Worm (Caenorhabditis elegans) whole organism, L1 larva: ENCODE measurements around the gene T03G6.3.

ENCODE experiments used
- C04F5.9 ChIP-seq: sonication (generic microtip); optimal IDR thresholded peaks from 2 replicates; lab custom pipeline; 2016; ENCODE audit warnings: missing genetic modification characterization, missing compliant biosample characterization
- C34B4.2 ChIP-seq: sonication (generic microtip); optimal IDR thresholded peaks from 2 replicates; lab custom pipeline; 2017; ENCODE audit warnings: mild to moderate bottlenecking, missing genetic modification characterization, missing compliant biosample characterization
- F16B12.6 ChIP-seq: fragments of 150-350 bp; optimal IDR thresholded peaks from 2 replicates; lab custom pipeline; 2014; ENCODE audit warnings: missing biosample characterization, missing genetic modification characterization
- Y116A8C.19 ChIP-seq: sonication (generic microtip); optimal IDR thresholded peaks from 2 replicates; lab custom pipeline; 2016; ENCODE audit warnings: missing compliant biosample characterization, missing genetic modification characterization, borderline replicate concordance
- aha-1 ChIP-seq: fragments of 150-350 bp; optimal IDR thresholded peaks from 2 replicates; lab custom pipeline; 2014; ENCODE audit warnings: missing biosample characterization, missing genetic modification characterization
- alr-1 ChIP-seq: fragments of 200-800 bp; sonication (Bioruptor generic); optimal IDR thresholded peaks from 2 replicates; lab custom pipeline; 2018; ENCODE audit warnings: borderline replicate concordance, mild to moderate bottlenecking, missing genetic modification characterization, missing compliant biosample characterization
- aly-2 ChIP-seq: fragments of 150-350 bp; optimal IDR thresholded peaks from 2 replicates; lab custom pipeline; 2014; ENCODE audit warnings: missing biosample characterization, missing genetic modification characterization
- ama-1 ChIP-seq: fragments of 150-350 bp; optimal IDR thresholded peaks from 2 replicates; lab custom pipeline; 2014
- blmp-1 ChIP-seq: fragments of 150-350 bp; optimal IDR thresholded peaks from 2 replicates; lab custom pipeline; 2014; ENCODE audit warnings: missing biosample characterization, missing genetic modification characterization
- ceh-63 ChIP-seq: fragments of 200-800 bp; sonication (Bioruptor generic); optimal IDR thresholded peaks from 2 replicates; lab custom pipeline; 2018; ENCODE audit warnings: mild to moderate bottlenecking, missing genetic modification characterization, missing compliant biosample characterization
- ceh-90 ChIP-seq: sonication (generic microtip); optimal IDR thresholded peaks from 2 replicates; lab custom pipeline; 2016; ENCODE audit warnings: missing genetic modification characterization, missing compliant biosample characterization
- ces-1 ChIP-seq: fragments of 150-350 bp; optimal IDR thresholded peaks from 2 replicates; lab custom pipeline; 2014; ENCODE audit warnings: missing biosample characterization, missing genetic modification reagents, missing genetic modification characterization
- dpl-1 ChIP-seq, 3 experiments: fragments of 150-350 bp in 2 of 3; sonication (generic microtip) in 1 of 3; optimal IDR thresholded peaks; 2 replicates each; lab custom pipeline; 2014 to 2017; ENCODE audit warnings: missing biosample characterization in 3 of 3, missing genetic modification characterization in 3 of 3, missing genetic modification reagents in 3 of 3
- efl-1 ChIP-seq, 4 experiments: fragments of 150-350 bp; optimal IDR thresholded peaks in 3 of 4; peaks in 1 of 4; 1 replicate in 1 of 4; 2 replicates in 3 of 4; lab custom pipeline; 2014; ENCODE audit warnings: missing biosample characterization in 2 of 4, missing genetic modification characterization in 2 of 4, missing genetic modification reagents in 2 of 4
- efl-3 ChIP-seq: fragments of 200-800 bp; sonication (Bioruptor generic); optimal IDR thresholded peaks from 2 replicates; lab custom pipeline; 2018; ENCODE audit warnings: mild to moderate bottlenecking, missing genetic modification characterization, missing compliant biosample characterization
- egl-13 ChIP-seq: sonication (generic microtip); optimal IDR thresholded peaks from 2 replicates; lab custom pipeline; 2016; ENCODE audit warnings: missing genotype, missing genetic modification reagents, missing genetic modification characterization, missing compliant biosample characterization
- egl-27 ChIP-seq, 2 experiments: fragments of 150-350 bp in 1 of 2; sonication (generic microtip); optimal IDR thresholded peaks; 3 replicates each; lab custom pipeline; 2017 to 2018; ENCODE audit warnings: missing biosample characterization in 2 of 2, missing genetic modification characterization in 2 of 2, missing genetic modification reagents in 2 of 2
- elt-3 ChIP-seq, 6 experiments: fragments of 150-350 bp in 1 of 6; sonication (generic microtip); optimal IDR thresholded peaks; 2 replicates each; lab custom pipeline; 2017 to 2018; ENCODE audit warnings: missing biosample characterization in 6 of 6, missing genetic modification characterization in 6 of 6, inconsistent platforms in 1 of 6
- fkh-10 ChIP-seq: sonication (generic microtip); optimal IDR thresholded peaks from 2 replicates; lab custom pipeline; 2017; ENCODE audit warnings: missing biosample characterization, missing genetic modification reagents, missing genetic modification characterization
- fkh-4 ChIP-seq: sonication (generic microtip); optimal IDR thresholded peaks from 2 replicates; lab custom pipeline; 2016; ENCODE audit warnings: missing compliant biosample characterization, missing genetic modification characterization, borderline replicate concordance
- fkh-8 ChIP-seq: sonication (generic microtip); optimal IDR thresholded peaks from 2 replicates; lab custom pipeline; 2016; ENCODE audit warnings: mild to moderate bottlenecking, missing genetic modification characterization, missing compliant biosample characterization
- fos-1 ChIP-seq: fragments of 150-350 bp; optimal IDR thresholded peaks from 2 replicates; lab custom pipeline; 2014; ENCODE audit warnings: missing biosample characterization, missing genetic modification characterization
- grh-1 ChIP-seq: fragments of 200-800 bp; sonication (Bioruptor generic); IDR thresholded peaks from 2 replicates; pipeline ENCODE4 v1.3.6; 2022; ENCODE audit warnings: missing genetic modification reagents, missing genetic modification characterization, missing compliant biosample characterization
- hlh-4 ChIP-seq: sonication (generic microtip); optimal IDR thresholded peaks from 2 replicates; lab custom pipeline; 2016; ENCODE audit warnings: mild to moderate bottlenecking, missing genetic modification characterization, missing compliant biosample characterization
- hpl-2 ChIP-seq: fragments of 150-350 bp; optimal IDR thresholded peaks from 2 replicates; lab custom pipeline; 2014; ENCODE audit warnings: missing biosample characterization, missing genetic modification reagents, missing genetic modification characterization
- jun-1 ChIP-seq: fragments of 150-350 bp; optimal IDR thresholded peaks from 2 replicates; lab custom pipeline; 2014; ENCODE audit warnings: missing biosample characterization, missing genetic modification reagents, missing genetic modification characterization
- lin-15B ChIP-seq: fragments of 150-350 bp; sonication (generic microtip); optimal IDR thresholded peaks from 3 replicates; lab custom pipeline; 2014; ENCODE audit warnings: missing biosample characterization, missing genetic modification characterization
- lir-3 ChIP-seq: sonication (generic microtip); optimal IDR thresholded peaks from 2 replicates; lab custom pipeline; 2016; ENCODE audit warnings: mild to moderate bottlenecking, missing genetic modification characterization, moderate library complexity, missing compliant biosample characterization; ENCODE audit not compliant: poor library complexity
- lsy-2 ChIP-seq, 2 experiments: fragments of 150-350 bp; optimal IDR thresholded peaks; 2 replicates each; lab custom pipeline; 2014; ENCODE audit warnings: missing biosample characterization in 2 of 2, missing genetic modification characterization in 2 of 2
- mab-9 ChIP-seq: fragments of 200-800 bp; sonication (Bioruptor generic); IDR thresholded peaks from 2 replicates; pipeline ENCODE4 v1.3.6; 2022; ENCODE audit warnings: missing genetic modification reagents, missing genetic modification characterization, missing compliant biosample characterization
- mdl-1 ChIP-seq, 2 experiments: fragments of 150-350 bp; optimal IDR thresholded peaks; 2 replicates each; lab custom pipeline; 2014 to 2017; ENCODE audit warnings: missing biosample characterization in 2 of 2, missing genetic modification characterization in 2 of 2, inconsistent platforms in 1 of 2
- mep-1 ChIP-seq: fragments of 150-350 bp; optimal IDR thresholded peaks from 2 replicates; lab custom pipeline; 2014; ENCODE audit warnings: missing biosample characterization, missing genetic modification characterization
- nhr-11 ChIP-seq: fragments of 150-350 bp; optimal IDR thresholded peaks from 2 replicates; lab custom pipeline; 2014; ENCODE audit warnings: missing biosample characterization, missing genetic modification characterization
- nhr-12 ChIP-seq: sonication (generic microtip); optimal IDR thresholded peaks from 2 replicates; lab custom pipeline; 2017; ENCODE audit warnings: missing biosample characterization, missing genetic modification characterization
- nhr-19 ChIP-seq: fragments of 200-800 bp; sonication (Bioruptor generic); conservative IDR thresholded peaks from 2 replicates; pipeline ENCODE4 v1.3.6; 2022; ENCODE audit warnings: missing genetic modification characterization, missing compliant biosample characterization
- nhr-20 ChIP-seq: sonication (generic microtip); optimal IDR thresholded peaks from 2 replicates; lab custom pipeline; 2016; ENCODE audit warnings: mild to moderate bottlenecking, missing genetic modification characterization, missing compliant biosample characterization
- nhr-237 ChIP-seq: fragments of 150-350 bp; optimal IDR thresholded peaks from 2 replicates; lab custom pipeline; 2014; ENCODE audit warnings: missing biosample characterization, missing genetic modification characterization
- nhr-28 ChIP-seq: fragments of 150-350 bp; optimal IDR thresholded peaks from 2 replicates; lab custom pipeline; 2014; ENCODE audit warnings: missing biosample characterization, missing genetic modification characterization
- nhr-71 ChIP-seq: sonication (generic microtip); optimal IDR thresholded peaks from 2 replicates; lab custom pipeline; 2016; ENCODE audit warnings: mild to moderate bottlenecking, missing genetic modification characterization, moderate library complexity, missing compliant biosample characterization
- nhr-85 ChIP-seq: sonication (generic microtip); peaks from one replicate; lab custom pipeline; 2016; ENCODE audit warnings: missing genetic modification characterization, inconsistent platforms, missing compliant biosample characterization
- pax-3 ChIP-seq: fragments of 200-800 bp; sonication (Bioruptor generic); optimal IDR thresholded peaks from 2 replicates; lab custom pipeline; 2018; ENCODE audit warnings: mild to moderate bottlenecking, missing genetic modification characterization, moderate library complexity, missing compliant biosample characterization
- pqm-1 ChIP-seq: sonication (generic microtip); optimal IDR thresholded peaks from 3 replicates; lab custom pipeline; 2017; ENCODE audit warnings: missing biosample characterization, missing genetic modification characterization
- rnt-1 ChIP-seq: sonication (generic microtip); optimal IDR thresholded peaks from 2 replicates; lab custom pipeline; 2016; ENCODE audit warnings: mild to moderate bottlenecking, missing genetic modification characterization, moderate library complexity, missing compliant biosample characterization
- skn-1 ChIP-seq: fragments of 150-350 bp; optimal IDR thresholded peaks from 2 replicates; lab custom pipeline; 2014; ENCODE audit warnings: missing biosample characterization, missing genetic modification characterization
- sox-4 ChIP-seq: sonication (generic microtip); optimal IDR thresholded peaks from 2 replicates; lab custom pipeline; 2016; ENCODE audit warnings: missing genetic modification characterization, missing compliant biosample characterization
- tbx-2 ChIP-seq: sonication (generic microtip); optimal IDR thresholded peaks from 2 replicates; lab custom pipeline; 2016; ENCODE audit warnings: missing genetic modification characterization, missing compliant biosample characterization
- tlp-1 ChIP-seq: fragments of 150-350 bp; optimal IDR thresholded peaks from 2 replicates; lab custom pipeline; 2014; ENCODE audit warnings: missing biosample characterization, missing genetic modification characterization
- unc-30 ChIP-seq: sonication (generic microtip); optimal IDR thresholded peaks from 2 replicates; lab custom pipeline; 2017; ENCODE audit warnings: missing biosample characterization, missing genetic modification characterization
- unc-62 ChIP-seq: fragments of 150-350 bp; optimal IDR thresholded peaks from 2 replicates; lab custom pipeline; 2014; ENCODE audit warnings: missing biosample characterization, missing genetic modification reagents, missing genetic modification characterization
- vab-15 ChIP-seq: sonication (generic microtip); optimal IDR thresholded peaks from 2 replicates; lab custom pipeline; 2017; ENCODE audit warnings: missing genotype, mild to moderate bottlenecking, missing genetic modification characterization, missing compliant biosample characterization
- xbp-1 ChIP-seq: sonication (generic microtip); optimal IDR thresholded peaks from 2 replicates; lab custom pipeline; 2016; ENCODE audit warnings: missing genetic modification characterization, missing compliant biosample characterization
- zag-1 ChIP-seq: fragments of 150-350 bp; optimal IDR thresholded peaks from 2 replicates; lab custom pipeline; 2014; ENCODE audit warnings: missing biosample characterization, missing genetic modification characterization
- zip-4 ChIP-seq: fragments of 200-800 bp; sonication (Bioruptor generic); optimal IDR thresholded peaks from 2 replicates; lab custom pipeline; 2018; ENCODE audit warnings: mild to moderate bottlenecking, missing genetic modification characterization, moderate library complexity, missing compliant biosample characterization
- ztf-4 ChIP-seq: fragments of 150-350 bp; optimal IDR thresholded peaks from 2 replicates; lab custom pipeline; 2014; ENCODE audit warnings: missing biosample characterization, missing genetic modification characterization

The T03G6.3 gene

DNA sequence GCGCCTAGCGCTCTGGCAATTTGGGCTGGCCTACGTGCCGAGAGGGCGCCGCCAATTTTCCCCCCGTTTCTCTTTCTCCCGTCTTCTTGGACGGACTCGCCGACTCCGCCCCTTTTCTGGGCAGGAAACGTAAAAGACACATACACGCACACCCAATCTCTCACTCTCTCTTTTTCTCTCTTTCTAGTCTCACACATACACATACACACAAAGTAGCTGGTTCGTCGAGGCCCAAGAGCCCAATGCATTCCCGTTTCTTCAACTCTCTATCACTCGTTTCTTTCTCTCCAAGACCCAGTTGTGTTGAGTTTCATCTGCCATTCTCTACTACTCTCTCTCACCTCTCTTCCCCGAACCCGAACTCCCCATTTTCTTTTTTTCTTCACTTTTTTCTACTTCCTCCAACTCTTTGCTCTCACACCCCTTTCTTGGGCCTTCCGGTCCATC lies 16.7 kb downstream of the T03G6.3 start (continued):
- no peak for TF ChIP-seq Y116A8C.19 (tag; lab: Kevin White, UChicago)
- peak; percentile 54 for TF ChIP-seq ztf-4 (tag; lab: Kevin White, UChicago)
- no peak for TF ChIP-seq nhr-12 (tag; lab: Kevin White, UChicago)
- TF ChIP-seq zip-4 (GFP tag; lab: Kevin White, UChicago) = no peak
- TF ChIP-seq hlh-4 (tag; lab: Kevin White, UChicago) = no peak
- TF ChIP-seq F16B12.6 (tag; lab: Kevin White, UChicago) = no peak
- TF ChIP-seq blmp-1 = no peak
- no peak for TF ChIP-seq dpl-1 (GFP tag; optimal IDR thresholded peaks at IDR 0.05; lab: Kevin White, UChicago)
- no peak for TF ChIP-seq nhr-237 (tag; lab: Kevin White, UChicago)
- TF ChIP-seq mdl-1 (tag; optimal IDR thresholded peaks at IDR 0.05; lab: Kevin White, UChicago) = no peak
- no peak for TF ChIP-seq vab-15 (tag; lab: Kevin White, UChicago)
- TF ChIP-seq sox-4 (tag; lab: Kevin White, UChicago) = peak; percentile 2
- peak; percentile 52 for TF ChIP-seq nhr-19 (GFP tag; lab: Robert Waterston, UW)
- TF ChIP-seq aly-2 (tag; lab: Kevin White, UChicago) = no peak
- TF ChIP-seq jun-1 (tag; lab: Kevin White, UChicago) = no peak
- TF ChIP-seq rnt-1 (tag; lab: Kevin White, UChicago) = peak; percentile 72
- no peak for TF ChIP-seq zag-1 (tag; lab: Kevin White, UChicago)
- peak; percentile 84 for TF ChIP-seq nhr-71 (tag; lab: Kevin White, UChicago)
- no peak for TF ChIP-seq unc-30 (tag; lab: Kevin White, UChicago)
- peak; percentile 43 for TF ChIP-seq xbp-1 (tag; lab: Kevin White, UChicago)
- TF ChIP-seq pqm-1 (tag; lab: Kevin White, UChicago) = no peak
- peak; percentile 18 for TF ChIP-seq nhr-20
- TF ChIP-seq alr-1 = no peak
- no peak for TF ChIP-seq grh-1 (GFP tag; lab: Robert Waterston, UW)
- TF ChIP-seq egl-13 (tag; lab: Kevin White, UChicago) = peak; percentile 33
- no peak for TF ChIP-seq C34B4.2 (tag; lab: Kevin White, UChicago)
- no peak for TF ChIP-seq ces-1 (GFP tag; lab: Kevin White, UChicago)
- no peak for TF ChIP-seq efl-3 (GFP tag; lab: Kevin White, UChicago)
- TF ChIP-seq fkh-8 (tag; lab: Kevin White, UChicago) = peak; percentile 79
- peak in 1 of 2 experiments; percentile 67 for TF ChIP-seq lsy-2 (tag; optimal IDR thresholded peaks at IDR 0.05; lab: Kevin White, UChicago)
- no peak for TF ChIP-seq pax-3 (tag; lab: Kevin White, UChicago)
- no peak for TF ChIP-seq nhr-85 (tag; lab: Kevin White, UChicago)
- no peak for TF ChIP-seq ama-1 (lab: Kevin White, UChicago)
- TF ChIP-seq nhr-11 (tag; lab: Kevin White, UChicago) = no peak
- no peak for TF ChIP-seq mab-9
- TF ChIP-seq egl-27 (tag; optimal IDR thresholded peaks at IDR 0.05; lab: Kevin White, UChicago) = no peak
- no peak for TF ChIP-seq ceh-63
- no peak for TF ChIP-seq hpl-2 (GFP tag; lab: Kevin White, UChicago)
- no peak for TF ChIP-seq fkh-4
- no peak for TF ChIP-seq nhr-28 (tag; lab: Kevin White, UChicago)
- TF ChIP-seq aha-1 (tag; lab: Kevin White, UChicago) = no peak
- TF ChIP-seq fkh-10 (GFP tag; lab: Kevin White, UChicago) = peak; percentile 60
- no peak for TF ChIP-seq C04F5.9 (tag; lab: Kevin White, UChicago)
- peak; percentile 37 for TF ChIP-seq skn-1
- TF ChIP-seq unc-62 (GFP tag; lab: Kevin White, UChicago) = no peak
- no peak for TF ChIP-seq lin-15B (tag; lab: Kevin White, UChicago)
- TF ChIP-seq fos-1 = peak; percentile 19
- peak; percentile 12 to 28 for TF ChIP-seq efl-1 (optimal IDR thresholded peaks at IDR 0.05; lab: Kevin White, UChicago)
- no peak for TF ChIP-seq efl-1 (GFP tag; optimal IDR thresholded peaks at IDR 0.05 in 1 of 2; lab: Kevin White, UChicago)
- TF ChIP-seq tbx-2 (tag; lab: Kevin White, UChicago) = peak; percentile 53
- TF ChIP-seq tlp-1 (tag; lab: Kevin White, UChicago) = no peak
- no peak for TF ChIP-seq lir-3 (tag; lab: Kevin White, UChicago)
- no peak for TF ChIP-seq mep-1 (tag; lab: Kevin White, UChicago)
- no peak for TF ChIP-seq ceh-90 (tag; lab: Kevin White, UChicago)
- no peak for TF ChIP-seq elt-3 (tag; optimal IDR thresholded peaks at IDR 0.05; lab: Kevin White, UChicago)
